Fruit fly (Drosophila melanogaster) whole organism, wandering third instar larva: ENCODE measurements around the gene CG9215.

Source experiments
- Abd-B ChIP-seq: fragments of >200 bp; optimal IDR thresholded peaks from 2 replicates; lab custom pipeline; 2017; ENCODE audit warnings: missing biosample characterization, missing genetic modification characterization
- Hr78 ChIP-seq: fragments of >200 bp; optimal IDR thresholded peaks from 2 replicates; lab custom pipeline; 2017; ENCODE audit warnings: missing biosample characterization, missing genetic modification characterization
- brk ChIP-seq: fragments of 200-800 bp; sonication (Bioruptor generic); optimal IDR thresholded peaks from 2 replicates; lab custom pipeline; 2016; ENCODE audit warnings: missing biosample characterization, mild to moderate bottlenecking, missing genetic modification characterization
- pan ChIP-seq: fragments of >200 bp; optimal IDR thresholded peaks from 2 replicates; lab custom pipeline; 2017
- usp ChIP-seq: fragments of >200 bp; optimal IDR thresholded peaks from 2 replicates; lab custom pipeline; 2017; ENCODE audit warnings: missing biosample characterization, missing genetic modification characterization

DNA sequence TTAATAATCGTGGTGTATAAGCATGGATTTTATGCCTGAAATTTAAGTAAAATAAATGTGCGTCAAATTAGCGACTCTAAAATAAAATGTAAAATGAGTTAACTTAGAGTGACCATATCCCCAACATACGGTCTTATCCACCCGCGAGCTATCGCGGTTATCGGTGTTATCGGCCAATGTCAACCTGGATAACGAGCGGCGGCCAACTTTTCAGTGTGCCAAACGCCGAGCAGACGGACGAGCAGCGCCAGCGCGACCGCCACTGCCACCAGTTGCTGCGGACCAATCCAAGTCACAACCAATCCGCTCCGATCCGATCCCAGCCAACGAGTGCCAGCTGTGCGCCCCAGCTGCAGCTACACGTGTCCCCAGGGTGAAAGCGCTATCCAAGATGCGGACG, 4.6 kb downstream of the CG9215 start, which contains the start of the genes cerv and CG7872:
- TF ChIP-seq pan (no peak), brk (no peak), Hr78 (GFP tag; lab: Kevin White, UChicago) (no peak), Abd-B (GFP tag; lab: Kevin White, UChicago) (no peak), usp (GFP tag; lab: Kevin White, UChicago) (no peak)
